Worm (Caenorhabditis elegans): ENCODE data around the gene srab-22.

srab-22 gene

ce11 chrV:3445090-3445832 lies 19.1 kb downstream of the srab-22 start:
- TF ChIP-seq lin-39 (tag; optimal IDR thresholded peaks at IDR 0.05) (no peak), nhr-25 (tag; optimal IDR thresholded peaks at IDR 0.05; ENCODE audit: borderline replicate concordance, insufficient read depth) (no peak), unc-62 (GFP tag; optimal IDR thresholded peaks at IDR 0.05 in 1 of 2) (peak in 1 of 2 experiments; percentile 83), unc-62 (tag; optimal IDR thresholded peaks at IDR 0.05) (no peak), aha-1 (tag) (no peak), F44E2.7 (GFP tag; IDR thresholded peaks at IDR 0.05) (no peak), mep-1 (tag; optimal IDR thresholded peaks at IDR 0.05) (no peak), nhr-42 (GFP tag; IDR thresholded peaks at IDR 0.05) (no peak)

ce11 chrV:3449810-3450209 lies 23.6 kb downstream of the srab-22 start:
- no peak for TF ChIP-seq dmd-6 (GFP tag; IDR thresholded peaks at IDR 0.05)
- TF ChIP-seq fkh-10 (GFP tag; optimal IDR thresholded peaks at IDR 0.05), result no peak
- TF ChIP-seq lin-29 (GFP tag; IDR thresholded peaks at IDR 0.05), result no peak
- no peak for TF ChIP-seq unc-39 (tag; optimal IDR thresholded peaks at IDR 0.05)

DNA sequence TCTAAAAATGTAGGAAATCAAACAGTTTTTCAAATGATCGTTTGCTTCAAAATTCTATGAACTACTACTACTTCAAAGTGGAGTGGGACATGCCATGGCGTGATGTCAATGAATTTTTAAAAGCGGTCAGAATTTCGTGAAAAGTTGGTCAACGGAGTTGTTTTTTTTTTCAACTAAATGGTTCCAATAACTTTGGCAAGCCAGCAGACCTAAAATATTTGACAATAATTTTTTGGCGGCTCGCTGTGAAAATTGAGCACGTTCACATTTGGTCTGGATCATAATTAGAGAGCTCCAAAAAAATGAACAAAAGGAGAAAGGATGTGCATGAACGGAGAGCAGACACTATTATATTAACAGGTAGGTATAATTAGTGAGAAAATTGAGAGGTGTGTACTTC lies 24.2 kb downstream of the srab-22 start:
- TF ChIP-seq aha-1 (tag), result peak; percentile 70
- TF ChIP-seq vab-7 (GFP tag; IDR thresholded peaks at IDR 0.05), result no peak
- peak in 1 of 2 experiments; percentile 91 for TF ChIP-seq unc-62 (GFP tag; optimal IDR thresholded peaks at IDR 0.05 in 1 of 2)
- no peak for TF ChIP-seq unc-62 (tag; optimal IDR thresholded peaks at IDR 0.05)
- TF ChIP-seq egl-43 (GFP tag; IDR thresholded peaks at IDR 0.05), result no peak
- TF ChIP-seq fos-1 (tag; optimal IDR thresholded peaks at IDR 0.05), result no peak
- no peak for TF ChIP-seq pha-4 (GFP tag; IDR thresholded peaks at IDR 0.05)
- no peak for TF ChIP-seq pha-4 (tag; optimal IDR thresholded peaks at IDR 0.05)

DNA sequence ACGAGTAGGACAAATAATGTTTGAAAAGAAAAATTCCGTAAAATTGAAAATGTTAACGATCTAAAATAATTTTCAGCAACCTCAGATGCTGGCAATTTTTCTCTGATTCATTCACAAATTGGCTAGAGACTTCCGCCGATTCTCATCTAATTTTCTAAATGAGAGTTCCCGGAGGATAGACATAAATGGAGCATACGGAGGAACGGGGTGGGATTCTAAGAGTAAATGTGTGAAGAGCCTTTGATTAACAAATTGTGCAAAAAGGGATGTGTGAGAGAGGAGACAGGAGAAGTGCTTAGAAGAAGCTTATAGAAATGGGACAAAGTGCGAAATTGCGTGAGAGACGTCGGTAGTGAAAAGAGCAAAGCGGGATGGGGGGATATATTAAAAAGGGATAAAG lies 25.5 kb downstream of the srab-22 start:
- TF ChIP-seq D1046.2 (GFP tag; IDR thresholded peaks at IDR 0.05) (no peak), fkh-10 (GFP tag; optimal IDR thresholded peaks at IDR 0.05) (peak; percentile 21), unc-62 (GFP tag; optimal IDR thresholded peaks at IDR 0.05 in 1 of 2) (peak in 1 of 2 experiments; percentile 10), unc-62 (tag; optimal IDR thresholded peaks at IDR 0.05) (no peak), F37D6.2 (tag; optimal IDR thresholded peaks at IDR 0.05) (no peak), madf-9 (GFP tag; conservative IDR thresholded peaks at IDR 0.05) (no peak)

ce11 chrV:3452489-3452888 lies 26.3 kb downstream of the srab-22 start:
- TF ChIP-seq fkh-10 (GFP tag; optimal IDR thresholded peaks at IDR 0.05) (peak; percentile 7), mdt-29 (GFP tag; IDR thresholded peaks at IDR 0.05) (no peak), Y48G9A.11 (GFP tag; IDR thresholded peaks at IDR 0.05) (no peak), ces-1 (GFP tag; optimal IDR thresholded peaks at IDR 0.05) (peak; percentile 58), unc-39 (tag; optimal IDR thresholded peaks at IDR 0.05) (no peak)

DNA sequence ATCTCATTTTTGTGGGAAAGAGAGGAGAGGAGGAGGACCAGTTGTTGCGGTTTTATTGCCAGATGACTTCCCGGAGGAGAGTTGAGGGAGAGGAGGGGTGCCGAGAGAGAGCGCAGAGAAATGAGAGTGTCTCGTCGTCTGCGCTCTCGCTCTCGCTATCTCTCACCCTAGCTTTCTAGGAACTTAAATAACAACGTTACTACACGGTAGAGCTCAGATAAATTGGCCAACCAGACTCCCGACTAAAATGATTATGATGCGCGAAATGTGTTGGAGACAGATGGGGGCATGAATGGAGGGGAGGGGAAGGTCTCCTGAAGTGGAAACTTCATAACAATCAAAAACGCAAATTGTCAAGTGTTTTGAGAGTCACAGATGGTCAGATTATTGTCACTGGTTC lies 28.4 kb downstream of the srab-22 start:
- TF ChIP-seq unc-62 (GFP tag; optimal IDR thresholded peaks at IDR 0.05 in 1 of 2) (peak in 1 of 2 experiments; percentile 54), unc-62 (tag; optimal IDR thresholded peaks at IDR 0.05) (no peak), dmd-8 (GFP tag; IDR thresholded peaks at IDR 0.05) (no peak), egl-27 (tag; optimal IDR thresholded peaks at IDR 0.05) (no peak), lin-38 (GFP tag; IDR thresholded peaks at IDR 0.05) (no peak), F10B5.3 (tag; optimal IDR thresholded peaks at IDR 0.05) (no peak), set-16 (GFP tag; IDR thresholded peaks at IDR 0.05) (peak; percentile 37; the same call in 1 of the 2 replicates), aha-1 (tag) (peak; percentile 71)

Data from whole organism, L4 larva.